Fruit fly (Drosophila melanogaster): ENCODE measurements around the gene PolE1.

The PolE1 gene

DNA sequence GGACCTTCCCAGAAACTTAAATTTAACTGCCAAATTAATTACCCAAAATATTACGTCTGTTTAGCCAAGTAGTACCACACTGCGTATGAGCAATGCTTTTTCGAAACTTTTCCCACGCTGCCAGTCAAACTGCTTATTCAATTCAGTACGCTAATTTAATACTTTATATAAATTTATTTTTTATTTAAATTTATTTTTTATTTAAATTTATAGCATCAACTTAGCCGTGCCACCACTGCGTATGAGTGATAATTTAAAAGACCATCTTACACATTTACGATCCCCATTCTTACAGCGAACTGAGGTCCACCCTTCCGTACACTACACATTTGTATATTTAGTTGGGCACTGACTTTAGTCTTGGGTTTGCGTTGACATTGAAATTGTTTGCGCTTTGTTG, 12.4 kb upstream of the PolE1 start (continued):
- TF ChIP-seq rib (GFP tag; IDR thresholded peaks at IDR 0.05) (peak; percentile 57; the same call in 1 of the 2 replicates), dati (GFP tag; IDR thresholded peaks at IDR 0.05) (no peak), CG30403 (GFP tag; optimal IDR thresholded peaks at IDR 0.05) (peak; percentile 59), fd3F (GFP tag; optimal IDR thresholded peaks at IDR 0.05) (peak; percentile 78), Camta (GFP tag; optimal IDR thresholded peaks at IDR 0.05) (no peak), maf-S (GFP tag; optimal IDR thresholded peaks at IDR 0.05) (no peak), Hr3 (GFP tag; optimal IDR thresholded peaks at IDR 0.05) (peak; percentile 62), ems (GFP tag; optimal IDR thresholded peaks at IDR 0.05) (no peak), PHDP (tag; optimal IDR thresholded peaks at IDR 0.05) (peak; percentile 89), Lhr (GFP tag; optimal IDR thresholded peaks at IDR 0.05) (no peak), row (GFP tag; IDR thresholded peaks at IDR 0.05) (peak; percentile 76), CG7745 (tag; optimal IDR thresholded peaks at IDR 0.05) (no peak), CG14014 (GFP tag; IDR thresholded peaks at IDR 0.05) (peak; percentile 73), CG10209 (GFP tag; optimal IDR thresholded peaks at IDR 0.05) (peak; percentile 88), amos (GFP tag; IDR thresholded peaks at IDR 0.05; ENCODE audit: partially characterized antibody) (no peak), Six4 (GFP tag; optimal IDR thresholded peaks at IDR 0.05) (peak; percentile 33), oc (tag; optimal IDR thresholded peaks at IDR 0.05) (no peak), CG11085 (GFP tag; IDR thresholded peaks at IDR 0.05) (0 out of 2 replicates have a peak, but pooled peaks have one; percentile 16), chif (GFP tag; optimal IDR thresholded peaks at IDR 0.05) (no peak), CG4328 (GFP tag; optimal IDR thresholded peaks at IDR 0.05) (peak; percentile 78), Dek (tag; optimal IDR thresholded peaks at IDR 0.05) (peak; percentile 79), CG5245 (GFP tag; optimal IDR thresholded peaks at IDR 0.05) (no peak), CG9876 (GFP tag; optimal IDR thresholded peaks at IDR 0.05) (no peak), grn (GFP tag; optimal IDR thresholded peaks at IDR 0.05) (peak; percentile 10), ase (GFP tag; IDR thresholded peaks at IDR 0.05) (no peak), CG7839 (tag; optimal IDR thresholded peaks at IDR 0.05) (peak; percentile 83), CG18262 (tag; optimal IDR thresholded peaks at IDR 0.05) (peak; percentile 50), Antp (GFP tag; optimal IDR thresholded peaks at IDR 0.05) (no peak), CG7963 (GFP tag; IDR thresholded peaks at IDR 0.05; ENCODE audit: partially characterized antibody) (no peak), BtbVII (GFP tag; optimal IDR thresholded peaks at IDR 0.05) (peak; percentile 94), CG6683 (GFP tag; optimal IDR thresholded peaks at IDR 0.05) (peak; percentile 81), insv (GFP tag; optimal IDR thresholded peaks at IDR 0.05) (peak in 1 of 2 experiments; percentile 46), CG11560 (tag; IDR thresholded peaks at IDR 0.05) (0 out of 3 replicates have a peak, but pooled peaks have one; percentile 31), lola (GFP tag; optimal IDR thresholded peaks at IDR 0.05) (peak in 1 of 3 experiments; percentile 43), Opbp (GFP tag; IDR thresholded peaks at IDR 0.05; ENCODE audit: partially characterized antibody) (no peak), CG12299 (tag; optimal IDR thresholded peaks at IDR 0.05) (peak; percentile 67), CG42726 (GFP tag; IDR thresholded peaks at IDR 0.05; ENCODE audit: partially characterized antibody) (no peak), schlank (tag; optimal IDR thresholded peaks at IDR 0.05) (peak; percentile 51), Deaf1 (tag; optimal IDR thresholded peaks at IDR 0.05) (peak; percentile 66), Dfd (GFP tag; optimal IDR thresholded peaks at IDR 0.05) (no peak), gro (GFP tag; optimal IDR thresholded peaks at IDR 0.05) (no peak), sim (GFP tag; IDR thresholded peaks at IDR 0.05) (no peak), CG10959 (GFP tag; IDR thresholded peaks at IDR 0.05) (no peak), pzg (GFP tag; optimal IDR thresholded peaks at IDR 0.05) (peak; percentile 2), dysf (GFP tag; IDR thresholded peaks at IDR 0.05) (peak; percentile 84; the same call in 2 of the 3 replicates), cwo (GFP tag; optimal IDR thresholded peaks at IDR 0.05) (peak; percentile 90), croc (GFP tag; conservative IDR thresholded peaks at IDR 0.05) (no peak), CG3281 (GFP tag; optimal IDR thresholded peaks at IDR 0.05) (peak; percentile 97), tap (tag; optimal IDR thresholded peaks at IDR 0.05) (peak; percentile 67), CG7271 (tag; optimal IDR thresholded peaks at IDR 0.05) (no peak)
